Worm (Caenorhabditis elegans) whole organism, young adult: ENCODE measurements around the gene pgl-3.
A peak's percentile ranks its signal among the peaks of the same experiment; 100 is the strongest.

Experiments
- C17E4.6 ChIP-seq: fragments of 200-800 bp; sonication (Bioruptor generic); IDR thresholded peaks from 2 replicates; pipeline ENCODE4 v1.3.6; 2022; ENCODE audit warnings: missing genetic modification reagents, missing genetic modification characterization, missing compliant biosample characterization
- F10E7.11 ChIP-seq: sonication (generic microtip); optimal IDR thresholded peaks from 2 replicates; lab custom pipeline; 2017; ENCODE audit warnings: mild to moderate bottlenecking, missing genetic modification characterization, moderate library complexity, missing compliant biosample characterization
- F33H1.4 ChIP-seq: fragments of 200-800 bp; sonication (Bioruptor generic); IDR thresholded peaks from 2 replicates; pipeline ENCODE4 v1.3.6; 2022; ENCODE audit warnings: missing genetic modification reagents, missing genetic modification characterization, missing compliant biosample characterization
- F49E8.2 ChIP-seq: sonication (generic microtip); optimal IDR thresholded peaks from 3 replicates; lab custom pipeline; 2017; ENCODE audit warnings: missing genetic modification characterization, mild to moderate bottlenecking, missing compliant biosample characterization, antibody characterized with exemption, moderate library complexity; ENCODE audit not compliant: insufficient read depth
- K12H6.12 ChIP-seq: fragments of 200-800 bp; sonication (Bioruptor generic); optimal IDR thresholded peaks from 2 replicates; lab custom pipeline; 2018; ENCODE audit warnings: mild to moderate bottlenecking, missing genetic modification characterization, missing compliant biosample characterization
- Y53F4B.3 ChIP-seq: fragments of 200-800 bp; sonication (Bioruptor generic); IDR thresholded peaks from 2 replicates; pipeline ENCODE4 v1.3.6; 2022; ENCODE audit warnings: missing genetic modification reagents, missing genetic modification characterization, missing compliant biosample characterization
- Y53G8AR.9 ChIP-seq: fragments of 200-800 bp; sonication (Bioruptor generic); conservative IDR thresholded peaks from 2 replicates; pipeline ENCODE4 v1.3.6; 2022; ENCODE audit warnings: missing genetic modification reagents, missing genetic modification characterization, missing compliant biosample characterization
- Y79H2A.3 ChIP-seq: fragments of 200-800 bp; sonication (Bioruptor generic); conservative IDR thresholded peaks from 2 replicates; pipeline ENCODE4 v1.3.6; 2022; ENCODE audit warnings: missing genetic modification reagents, missing genetic modification characterization, missing compliant biosample characterization
- ZK185.1 ChIP-seq: sonication (generic microtip); optimal IDR thresholded peaks from 2 replicates; lab custom pipeline; 2016; ENCODE audit warnings: mild to moderate bottlenecking, missing genetic modification characterization, missing compliant biosample characterization; ENCODE audit not compliant: poor library complexity, severe bottlenecking
- ama-1 ChIP-seq, 3 experiments: fragments of 150-350 bp in 1 of 3; sonication (generic microtip) in 2 of 3; optimal IDR thresholded peaks; 2 replicates each; lab custom pipeline; 2014 to 2018; ENCODE audit warnings: missing biosample characterization in 2 of 3, missing genetic modification characterization in 2 of 3, missing genetic modification reagents in 2 of 3
- atf-7 ChIP-seq: sonication (generic microtip); optimal IDR thresholded peaks from 2 replicates; lab custom pipeline; 2017; ENCODE audit warnings: mild to moderate bottlenecking, missing genetic modification characterization, missing compliant biosample characterization
- attf-3 ChIP-seq: fragments of 200-800 bp; sonication (Bioruptor generic); conservative IDR thresholded peaks from 2 replicates; pipeline ENCODE4 v1.3.6; 2022; ENCODE audit warnings: missing genetic modification reagents, missing genetic modification characterization, missing compliant biosample characterization
- attf-5 ChIP-seq: fragments of 200-800 bp; sonication (Bioruptor generic); optimal IDR thresholded peaks from 2 replicates; lab custom pipeline; 2018; ENCODE audit warnings: mild to moderate bottlenecking, missing genetic modification characterization, missing compliant biosample characterization
- bed-1 ChIP-seq: fragments of 200-800 bp; sonication (Bioruptor generic); IDR thresholded peaks from 2 replicates; pipeline ENCODE4 v1.3.6; 2022; ENCODE audit warnings: missing genetic modification reagents, missing genetic modification characterization, missing compliant biosample characterization
- bed-2 ChIP-seq: fragments of 200-800 bp; sonication (Bioruptor generic); IDR thresholded peaks from 2 replicates; pipeline ENCODE4 v1.3.6; 2022; ENCODE audit warnings: missing genetic modification reagents, missing genetic modification characterization, missing compliant biosample characterization
- cebp-1 ChIP-seq, 2 experiments: fragments of 200-800 bp in 1 of 2; sonication (Bioruptor generic) in 1 of 2; sonication (generic microtip) in 1 of 2; IDR thresholded peaks in 1 of 2; optimal IDR thresholded peaks in 1 of 2; 2 replicates each; pipeline versions ENCODE4 v1.3.6 to Lab custom; 2017 to 2022; ENCODE audit warnings: missing compliant biosample characterization in 2 of 2, missing genetic modification characterization in 2 of 2, mild to moderate bottlenecking in 1 of 2, missing genetic modification reagents in 1 of 2, moderate library complexity in 1 of 2
- cebp-2 ChIP-seq: fragments of 200-800 bp; sonication (Bioruptor generic); IDR thresholded peaks from 2 replicates; pipeline ENCODE4 v1.3.6; 2022; ENCODE audit warnings: missing genetic modification characterization, missing compliant biosample characterization
- ceh-27 ChIP-seq: fragments of 200-800 bp; sonication (Bioruptor generic); optimal IDR thresholded peaks from 2 replicates; lab custom pipeline; 2018; ENCODE audit warnings: mild to moderate bottlenecking, missing genetic modification characterization, moderate library complexity, missing compliant biosample characterization
- ceh-58 ChIP-seq: fragments of 200-800 bp; sonication (Bioruptor generic); IDR thresholded peaks from 2 replicates; pipeline ENCODE4 v1.3.6; 2022; ENCODE audit warnings: missing genetic modification characterization, missing compliant biosample characterization
- chd-7 ChIP-seq: sonication (generic microtip); optimal IDR thresholded peaks from 2 replicates; lab custom pipeline; 2016; ENCODE audit warnings: mild to moderate bottlenecking, missing genetic modification characterization, moderate library complexity, missing compliant biosample characterization
- dpff-1 ChIP-seq: sonication (generic microtip); optimal IDR thresholded peaks from 2 replicates; lab custom pipeline; 2017; ENCODE audit warnings: mild to moderate bottlenecking, missing genetic modification characterization, missing compliant biosample characterization
- dpl-1 ChIP-seq: fragments of 150-350 bp; optimal IDR thresholded peaks from 2 replicates; lab custom pipeline; 2014; ENCODE audit warnings: missing biosample characterization, missing genetic modification reagents, missing genetic modification characterization
- egrh-3 ChIP-seq: fragments of 200-800 bp; sonication (Bioruptor generic); IDR thresholded peaks from 2 replicates; pipeline ENCODE4 v1.3.6; 2022; ENCODE audit warnings: missing genetic modification reagents, missing genetic modification characterization, missing compliant biosample characterization
- ets-4 ChIP-seq: fragments of 200-800 bp; sonication (Bioruptor generic); optimal IDR thresholded peaks from 2 replicates; lab custom pipeline; 2018; ENCODE audit warnings: mild to moderate bottlenecking, missing genetic modification characterization, missing compliant biosample characterization
- hmg-20 ChIP-seq: fragments of 200-800 bp; sonication (Bioruptor generic); IDR thresholded peaks from 2 replicates; pipeline ENCODE4 v1.3.6; 2022; ENCODE audit warnings: missing genetic modification reagents, missing genetic modification characterization, missing compliant biosample characterization
- lin-54 ChIP-seq: fragments of 200-800 bp; sonication (Bioruptor generic); optimal IDR thresholded peaks from 2 replicates; lab custom pipeline; 2018; ENCODE audit warnings: mild to moderate bottlenecking, missing genetic modification characterization, missing compliant biosample characterization
- lir-1 ChIP-seq: fragments of 200-800 bp; sonication (Bioruptor generic); conservative IDR thresholded peaks from 2 replicates; pipeline ENCODE4 v1.3.6; 2022; ENCODE audit warnings: missing genetic modification reagents, missing genetic modification characterization, missing compliant biosample characterization
- madf-10 ChIP-seq: sonication (generic microtip); optimal IDR thresholded peaks from 2 replicates; lab custom pipeline; 2016; ENCODE audit warnings: mild to moderate bottlenecking, missing genetic modification characterization, missing compliant biosample characterization
- madf-6 ChIP-seq: fragments of 200-800 bp; sonication (Bioruptor generic); IDR thresholded peaks from 2 replicates; pipeline ENCODE4 v1.3.6; 2022; ENCODE audit warnings: missing genetic modification reagents, missing genetic modification characterization, missing compliant biosample characterization
- madf-8 ChIP-seq: fragments of 200-800 bp; sonication (Bioruptor generic); conservative IDR thresholded peaks from 2 replicates; pipeline ENCODE4 v1.3.6; 2022; ENCODE audit warnings: missing genetic modification reagents, missing genetic modification characterization, missing compliant biosample characterization
- mel-28 ChIP-seq: sonication (generic microtip); optimal IDR thresholded peaks from 2 replicates; lab custom pipeline; 2016; ENCODE audit warnings: borderline replicate concordance, mild to moderate bottlenecking, missing genetic modification characterization, missing compliant biosample characterization
- nfya-1 ChIP-seq: sonication (generic microtip); optimal IDR thresholded peaks from 2 replicates; lab custom pipeline; 2017; ENCODE audit warnings: antibody characterized with exemption, missing compliant biosample characterization, missing genetic modification characterization, borderline replicate concordance; ENCODE audit not compliant: insufficient read depth
- nfya-2 ChIP-seq: fragments of 200-800 bp; sonication (Bioruptor generic); IDR thresholded peaks from 2 replicates; pipeline ENCODE4 v1.3.6; 2022; ENCODE audit warnings: missing genetic modification reagents, missing genetic modification characterization, missing compliant biosample characterization
- nhr-80 ChIP-seq: sonication (generic microtip); optimal IDR thresholded peaks from 2 replicates; lab custom pipeline; 2016; ENCODE audit warnings: missing genetic modification characterization, missing compliant biosample characterization
- nhr-90 ChIP-seq: sonication (generic microtip); optimal IDR thresholded peaks from 2 replicates; lab custom pipeline; 2016; ENCODE audit warnings: missing genotype, mild to moderate bottlenecking, missing genetic modification characterization, missing compliant biosample characterization
- repo-1 ChIP-seq: sonication (generic microtip); optimal IDR thresholded peaks from 2 replicates; lab custom pipeline; 2017; ENCODE audit warnings: mild to moderate bottlenecking, missing genetic modification characterization, missing compliant biosample characterization
- snpc-4 ChIP-seq, 5 experiments: fragments of 150-350 bp in 1 of 5; sonication (generic microtip) in 4 of 5; optimal IDR thresholded peaks; 2 replicates each; lab custom pipeline; 2014 to 2018; ENCODE audit warnings: missing genetic modification characterization in 5 of 5, missing biosample characterization in 3 of 5, antibody characterized with exemption in 2 of 5, mild to moderate bottlenecking in 2 of 5, missing compliant biosample characterization in 2 of 5, missing genotype in 2 of 5, moderate library complexity in 2 of 5, missing genetic modification reagents in 1 of 5
- somi-1 ChIP-seq: fragments of 200-800 bp; sonication (Bioruptor generic); optimal IDR thresholded peaks from 2 replicates; lab custom pipeline; 2018; ENCODE audit warnings: mild to moderate bottlenecking, missing genetic modification characterization, missing compliant biosample characterization
- tbx-9 ChIP-seq: sonication (generic microtip); optimal IDR thresholded peaks from 2 replicates; lab custom pipeline; 2016; ENCODE audit warnings: borderline replicate concordance, missing genetic modification characterization, inconsistent platforms, missing compliant biosample characterization
- tlf-1 ChIP-seq: fragments of 200-800 bp; sonication (Bioruptor generic); optimal IDR thresholded peaks from 2 replicates; lab custom pipeline; 2018; ENCODE audit warnings: mild to moderate bottlenecking, missing genetic modification characterization, missing compliant biosample characterization
- unc-130 ChIP-seq: sonication (generic microtip); optimal IDR thresholded peaks from 2 replicates; lab custom pipeline; 2016; ENCODE audit warnings: missing genetic modification reagents, missing genetic modification characterization, missing compliant biosample characterization
- unc-62 ChIP-seq: fragments of 150-350 bp; optimal IDR thresholded peaks from 2 replicates; lab custom pipeline; 2014; ENCODE audit warnings: missing biosample characterization, missing genetic modification reagents, missing genetic modification characterization
- xnd-1 ChIP-seq: sonication (generic microtip); optimal IDR thresholded peaks from 2 replicates; lab custom pipeline; 2016; ENCODE audit warnings: missing genotype, missing genetic modification reagents, missing genetic modification characterization, missing compliant biosample characterization
- ztf-26 ChIP-seq: sonication (generic microtip); optimal IDR thresholded peaks from 2 replicates; lab custom pipeline; 2017; ENCODE audit warnings: missing genetic modification characterization, missing compliant biosample characterization

pgl-3 gene

DNA sequence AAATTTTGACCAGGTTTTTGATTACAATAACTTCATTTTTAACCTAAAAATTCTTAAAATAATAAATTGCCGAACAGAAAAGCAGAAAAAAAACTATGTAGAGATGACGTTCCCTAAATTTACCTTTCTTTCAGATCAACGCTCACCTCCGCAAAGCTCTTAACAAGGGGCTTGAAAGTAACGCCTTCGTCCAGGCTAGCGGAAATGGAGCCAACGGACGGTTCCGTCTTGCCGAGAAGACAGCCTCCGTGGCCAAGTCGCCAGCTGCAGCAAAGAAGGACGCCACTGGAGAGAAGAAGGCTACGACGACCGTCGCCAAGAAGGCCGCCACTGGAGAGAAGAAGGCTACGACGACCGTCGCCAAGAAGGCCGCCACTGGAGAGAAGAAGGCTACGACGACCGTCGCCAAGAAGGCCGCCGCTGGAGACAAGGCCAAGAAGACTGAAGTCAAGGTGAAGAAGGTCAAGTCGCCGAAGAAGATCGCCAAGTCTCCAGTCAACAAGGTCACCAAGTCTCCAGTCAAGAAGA lies 1.0 kb upstream of the pgl-3 start (continued):
- TF ChIP-seq K12H6.12 (tag; lab: Kevin White, UChicago): no peak
- TF ChIP-seq dpl-1 (GFP tag; lab: Kevin White, UChicago): no peak
- TF ChIP-seq Y53F4B.3 (GFP tag; lab: Robert Waterston, UW): no peak
- no peak for TF ChIP-seq snpc-4 (GFP tag; optimal IDR thresholded peaks at IDR 0.05; lab: Kevin White, UChicago)
- TF ChIP-seq snpc-4 (tag; optimal IDR thresholded peaks at IDR 0.05; lab: Kevin White, UChicago): no peak
- TF ChIP-seq Y79H2A.3 (GFP tag; lab: Robert Waterston, UW): peak; percentile 71

DNA sequence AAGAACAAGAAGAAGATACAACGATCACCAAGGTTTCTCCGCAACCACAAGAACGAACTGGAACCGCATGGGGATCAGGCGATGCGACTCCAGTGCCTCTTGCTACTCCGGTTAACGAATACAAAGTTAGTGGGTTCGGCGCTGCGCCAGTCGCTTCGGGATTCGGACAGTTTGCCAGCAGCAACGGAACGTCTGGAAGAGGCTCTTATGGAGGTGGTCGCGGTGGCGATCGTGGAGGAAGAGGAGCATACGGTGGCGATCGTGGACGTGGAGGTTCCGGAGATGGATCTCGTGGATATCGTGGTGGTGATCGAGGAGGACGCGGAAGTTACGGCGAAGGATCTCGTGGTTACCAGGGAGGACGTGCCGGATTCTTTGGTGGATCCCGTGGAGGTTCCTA lies 2.2 kb downstream of the pgl-3 start:
- TF ChIP-seq egrh-3 (GFP tag; lab: Robert Waterston, UW) (peak; percentile 39; the same call in 1 of the 2 replicates), hmg-20 (GFP tag; lab: Robert Waterston, UW) (0 out of 2 replicates have a peak, but pooled peaks have one; percentile 14), F33H1.4 (GFP tag; lab: Robert Waterston, UW) (no peak), nfya-2 (no peak), Y53G8AR.9 (0 out of 2 replicates have a peak, but pooled peaks have one; percentile 56), lin-54 (GFP tag; lab: Kevin White, UChicago) (no peak)

DNA sequence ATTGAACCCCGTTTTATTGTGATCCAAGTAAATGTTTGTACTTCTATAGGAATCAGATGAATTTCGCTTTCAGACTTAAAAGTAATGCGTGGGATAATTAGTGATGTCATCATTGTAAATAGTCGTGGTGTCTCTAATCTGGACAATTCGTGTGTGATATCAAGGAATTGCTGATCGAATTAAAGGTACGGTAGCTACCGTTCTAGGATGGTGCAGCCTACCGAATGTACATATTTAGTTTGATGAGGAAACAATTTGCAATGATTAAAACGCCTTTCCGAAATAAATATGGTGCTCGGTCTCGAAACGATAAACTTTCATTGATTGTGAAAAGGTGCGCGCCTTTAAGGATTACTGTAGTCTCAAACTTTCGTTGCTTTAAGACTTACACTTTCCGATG lies 2.8 kb downstream of the pgl-3 start:
- TF ChIP-seq F49E8.2 (tag; lab: Kevin White, UChicago) (peak; percentile 15), madf-8 (no peak), lir-1 (GFP tag; lab: Robert Waterston, UW) (no peak), nhr-80 (tag; lab: Kevin White, UChicago) (no peak), attf-5 (GFP tag; lab: Kevin White, UChicago) (no peak), attf-3 (GFP tag; lab: Robert Waterston, UW) (no peak), unc-62 (no peak), madf-10 (tag; lab: Kevin White, UChicago) (no peak), Y53G8AR.9 (peak; percentile 79), ets-4 (GFP tag; lab: Kevin White, UChicago) (no peak), mel-28 (no peak), ztf-26 (tag; lab: Kevin White, UChicago) (no peak), repo-1 (tag; lab: Kevin White, UChicago) (no peak), C17E4.6 (GFP tag; lab: Robert Waterston, UW) (no peak), bed-1 (GFP tag; lab: Robert Waterston, UW) (no peak), unc-130 (no peak), nfya-1 (no peak), cebp-1 (GFP tag; IDR thresholded peaks at IDR 0.05; lab: Robert Waterston, UW) (no peak), cebp-1 (tag; optimal IDR thresholded peaks at IDR 0.05; lab: Kevin White, UChicago) (no peak), ama-1 (optimal IDR thresholded peaks at IDR 0.05; lab: Kevin White, UChicago) (no peak), ama-1 (GFP tag; optimal IDR thresholded peaks at IDR 0.05; lab: Kevin White, UChicago) (peak in 1 of 2 experiments; percentile 37), nhr-90 (tag; lab: Kevin White, UChicago) (no peak), somi-1 (no peak), ceh-27 (GFP tag; lab: Kevin White, UChicago) (no peak), tlf-1 (GFP tag; lab: Kevin White, UChicago) (no peak), xnd-1 (tag; lab: Kevin White, UChicago) (no peak), ceh-58 (no peak), chd-7 (tag; lab: Kevin White, UChicago) (no peak), dpff-1 (tag; lab: Kevin White, UChicago) (no peak), cebp-2 (GFP tag; lab: Robert Waterston, UW) (no peak), tbx-9 (tag; lab: Kevin White, UChicago) (no peak), bed-2 (GFP tag; lab: Robert Waterston, UW) (no peak), ZK185.1 (no peak), madf-6 (GFP tag; lab: Robert Waterston, UW) (peak; percentile 63), F10E7.11 (tag; lab: Kevin White, UChicago) (no peak), atf-7 (no peak)
